Fruit fly (Drosophila melanogaster): ENCODE data around the gene CG33772.

- TF ChIP-seq psq (optimal IDR thresholded peaks at IDR 0.05) (no peak), EcR (GFP tag; optimal IDR thresholded peaks at IDR 0.05) (no peak), usp (GFP tag; optimal IDR thresholded peaks at IDR 0.05) (no peak), Dll (optimal IDR thresholded peaks at IDR 0.05) (no peak), CG8478 (optimal IDR thresholded peaks at IDR 0.05) (no peak)
Observed at dm6 chr3L:22642276-22642900, 9.9 kb downstream of the CG33772 start.
